Worm (Caenorhabditis elegans) whole organism, L4 larva: Measurements from ENCODE around the gene slc-17.9.

Source experiments
- F37D6.2 ChIP-seq: sonication (generic microtip); optimal IDR thresholded peaks from 2 replicates; lab custom pipeline; 2016; ENCODE audit warnings: mild to moderate bottlenecking, missing genetic modification characterization, missing compliant biosample characterization
- T26A8.4 ChIP-seq: fragments of 200-800 bp; sonication (Bioruptor generic); IDR thresholded peaks from 2 replicates; pipeline ENCODE4 v1.3.6; 2022; ENCODE audit warnings: missing genetic modification characterization, missing compliant biosample characterization
- attf-4 ChIP-seq: sonication (generic microtip); optimal IDR thresholded peaks from 3 replicates; lab custom pipeline; 2017; ENCODE audit warnings: missing biosample characterization, missing genetic modification characterization
- ceh-28 ChIP-seq: fragments of 150-350 bp; optimal IDR thresholded peaks from 2 replicates; lab custom pipeline; 2014; ENCODE audit warnings: missing biosample characterization, missing genetic modification reagents, missing genetic modification characterization
- ctbp-1 ChIP-seq: fragments of 200-800 bp; sonication (Bioruptor generic); IDR thresholded peaks from 2 replicates; pipeline ENCODE4 v1.3.6; 2022; ENCODE audit warnings: missing genetic modification reagents, missing genetic modification characterization, missing compliant biosample characterization
- lin-15B ChIP-seq: fragments of 150-350 bp; sonication (generic microtip); optimal IDR thresholded peaks from 3 replicates; lab custom pipeline; 2014; ENCODE audit warnings: missing biosample characterization, missing genetic modification characterization
- lin-39 ChIP-seq: fragments of 150-350 bp; optimal IDR thresholded peaks from 2 replicates; lab custom pipeline; 2014; ENCODE audit warnings: missing biosample characterization, missing genetic modification reagents, missing genetic modification characterization
- lsy-2 ChIP-seq, 2 experiments: fragments of 150-350 bp in 1 of 2; sonication (generic microtip) in 1 of 2; optimal IDR thresholded peaks; 2 replicates each; lab custom pipeline; 2014 to 2017; ENCODE audit warnings: missing biosample characterization in 2 of 2, missing genetic modification characterization in 2 of 2
- nhr-76 ChIP-seq: fragments of 150-350 bp; optimal IDR thresholded peaks from 2 replicates; lab custom pipeline; 2014; ENCODE audit warnings: missing biosample characterization, missing genetic modification characterization
- snpc-4 ChIP-seq: fragments of 150-350 bp; optimal IDR thresholded peaks from 2 replicates; lab custom pipeline; 2014; ENCODE audit warnings: missing biosample characterization, missing genetic modification characterization

- TF ChIP-seq F37D6.2 (tag; lab: Kevin White, UChicago) (no peak), lin-39 (tag; lab: Kevin White, UChicago) (no peak), lin-15B (tag; lab: Kevin White, UChicago) (no peak), T26A8.4 (GFP tag; lab: Robert Waterston, UW) (no peak), ceh-28 (tag; lab: Kevin White, UChicago) (no peak), snpc-4 (tag; lab: Kevin White, UChicago) (no peak), ctbp-1 (GFP tag; lab: Robert Waterston, UW) (no peak), nhr-76 (tag; lab: Kevin White, UChicago) (no peak), lsy-2 (tag; optimal IDR thresholded peaks at IDR 0.05; lab: Kevin White, UChicago) (no peak), attf-4 (tag; lab: Kevin White, UChicago) (no peak)
These were observed 9.6 kb upstream of the slc-17.9 start, which contains the start of gene T09B9.4 for ce11 chrX:9774323-9774722.
